Fruit fly (Drosophila melanogaster): Measurements from ENCODE around the gene CG6340.
A peak's percentile ranks its signal among the peaks of the same experiment; 100 is the strongest.

The CG6340 gene

DNA sequence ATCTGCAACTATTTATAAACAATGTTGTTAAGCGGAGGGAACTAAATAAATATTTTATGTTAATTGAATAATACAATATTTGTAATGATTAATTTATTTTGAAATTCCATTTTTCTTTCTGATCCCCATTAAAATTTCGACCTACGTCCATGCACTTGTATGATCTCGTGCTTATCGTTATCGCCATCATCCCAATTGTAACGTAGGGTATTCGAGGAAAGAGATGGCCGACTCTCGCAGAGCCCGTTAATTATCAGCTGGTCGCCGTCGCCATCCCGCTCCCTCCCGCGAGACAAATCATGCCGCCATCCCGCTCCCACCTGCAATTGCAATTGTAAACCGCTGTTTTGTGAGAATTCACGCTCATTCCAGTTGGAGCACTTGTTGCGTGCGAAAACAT, 29.1 kb upstream of the CG6340 start, which contains the start of gene CG11655:
Gene CG11655, plus strand, starts transcription at position 351 of the 400 bp plus-strand sequence.
- TF ChIP-seq toe (GFP tag; optimal IDR thresholded peaks at IDR 0.05), result peak; percentile 2
- TF ChIP-seq Crg-1 (GFP tag; optimal IDR thresholded peaks at IDR 0.05), result no peak
- TF ChIP-seq Clk (GFP tag; optimal IDR thresholded peaks at IDR 0.05), result no peak
- TF ChIP-seq CG1620 (GFP tag; optimal IDR thresholded peaks at IDR 0.05), result peak; percentile 1
- TF ChIP-seq CG7045 (GFP tag; optimal IDR thresholded peaks at IDR 0.05), result peak; percentile 15
- TF ChIP-seq CG5204 (GFP tag; optimal IDR thresholded peaks at IDR 0.05), result no peak
- peak; percentile 54 for TF ChIP-seq cic (GFP tag; optimal IDR thresholded peaks at IDR 0.05)
- TF ChIP-seq CG7101 (tag; optimal IDR thresholded peaks at IDR 0.05), result peak; percentile 67
- peak; percentile 71 for TF ChIP-seq CG11617 (GFP tag; optimal IDR thresholded peaks at IDR 0.05)
- TF ChIP-seq ovo (GFP tag; optimal IDR thresholded peaks at IDR 0.05), result peak; percentile 95
- peak; percentile 81 for TF ChIP-seq Mnt (GFP tag; optimal IDR thresholded peaks at IDR 0.05)
- peak; percentile 61 for TF ChIP-seq pad (GFP tag; optimal IDR thresholded peaks at IDR 0.05)
- TF ChIP-seq bab1 (GFP tag; optimal IDR thresholded peaks at IDR 0.05), result peak; percentile 67
- peak; percentile 2 for TF ChIP-seq CG33017 (tag; optimal IDR thresholded peaks at IDR 0.05)
- TF ChIP-seq CG14711 (tag; optimal IDR thresholded peaks at IDR 0.05), result peak; percentile 43
- TF ChIP-seq CG12768 (GFP tag; optimal IDR thresholded peaks at IDR 0.05), result no peak
- no peak for TF ChIP-seq cnc (optimal IDR thresholded peaks at IDR 0.05)
- peak; percentile 21 for TF ChIP-seq Hr96 (GFP tag; optimal IDR thresholded peaks at IDR 0.05)
- peak; percentile 59 for TF ChIP-seq tj (GFP tag; optimal IDR thresholded peaks at IDR 0.05)
- no peak for TF ChIP-seq kay (GFP tag; ENCODE audit: borderline replicate concordance)

- peak; percentile 48 for TF ChIP-seq bab1 (GFP tag; optimal IDR thresholded peaks at IDR 0.05)
- TF ChIP-seq Mnt (GFP tag; optimal IDR thresholded peaks at IDR 0.05), result peak; percentile 19
- TF ChIP-seq CG1620 (GFP tag; optimal IDR thresholded peaks at IDR 0.05), result peak; percentile 36
- TF ChIP-seq cic (GFP tag; optimal IDR thresholded peaks at IDR 0.05), result no peak
- TF ChIP-seq CG14711 (tag; optimal IDR thresholded peaks at IDR 0.05), result peak; percentile 24
- TF ChIP-seq CG33017 (tag; optimal IDR thresholded peaks at IDR 0.05), result no peak
These were observed 19.7 kb upstream of the CG6340 start, which contains the start of the genes shtd, CG6294 and CG6299 for dm6 chrX:15462436-15462857. Gene shtd, minus strand, starts transcription at chrX:15462441. Gene CG6294, plus strand, starts transcription at chrX:15462722. Gene CG6299, plus strand, starts transcription at chrX:15462722.

DNA sequence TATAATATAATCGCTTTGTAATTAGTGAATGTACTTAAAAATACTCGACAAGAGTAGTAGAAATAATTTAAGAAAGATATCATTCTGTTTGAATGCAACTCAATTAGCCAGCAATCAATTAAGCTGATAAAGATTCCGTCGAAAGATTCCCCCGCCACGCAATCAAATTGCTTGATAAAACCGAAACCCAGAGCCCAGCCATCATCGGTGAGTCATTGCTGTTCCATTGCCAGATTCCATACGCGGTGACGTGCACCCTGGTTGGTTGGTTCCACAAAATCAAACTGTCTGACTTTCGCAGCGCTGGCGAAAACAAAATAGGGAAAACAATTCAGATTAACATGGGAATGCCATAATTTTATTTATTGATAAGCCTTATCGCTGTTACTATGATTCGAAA, 17.6 kb upstream of the CG6340 start:
- TF ChIP-seq cic (GFP tag; optimal IDR thresholded peaks at IDR 0.05), result peak; percentile 5
- no peak for TF ChIP-seq CG7045 (GFP tag; optimal IDR thresholded peaks at IDR 0.05)

DNA sequence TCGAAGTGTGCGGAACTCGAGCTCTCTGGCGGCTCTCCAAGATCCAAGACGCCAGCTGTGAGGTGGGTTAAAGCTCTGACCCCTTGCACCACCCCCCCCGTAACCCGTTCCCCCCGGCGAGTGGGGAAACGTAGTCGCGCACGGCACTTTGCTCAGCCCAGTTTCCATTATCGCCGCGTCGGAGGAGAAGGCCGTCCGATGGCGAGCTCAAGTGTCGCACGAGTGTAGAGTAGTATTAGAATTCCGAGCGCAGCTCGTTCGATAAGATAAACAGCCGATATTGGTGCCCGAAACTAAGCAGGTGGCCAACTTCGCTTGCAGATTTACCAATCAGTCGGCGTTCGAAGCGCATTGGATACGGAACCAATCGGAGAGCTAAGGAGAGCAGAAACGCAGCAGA, 16.8 kb upstream of the CG6340 start:
- TF ChIP-seq CG5204 (GFP tag; optimal IDR thresholded peaks at IDR 0.05) (no peak), CG12768 (GFP tag; optimal IDR thresholded peaks at IDR 0.05) (no peak), CG7045 (GFP tag; optimal IDR thresholded peaks at IDR 0.05) (no peak), pad (GFP tag; optimal IDR thresholded peaks at IDR 0.05) (peak; percentile 97), Mnt (GFP tag; optimal IDR thresholded peaks at IDR 0.05) (peak; percentile 15), cic (GFP tag; optimal IDR thresholded peaks at IDR 0.05) (peak; percentile 26)

- TF ChIP-seq CG11617 (GFP tag; optimal IDR thresholded peaks at IDR 0.05) (no peak), Mnt (GFP tag; optimal IDR thresholded peaks at IDR 0.05) (no peak), CG33017 (tag; optimal IDR thresholded peaks at IDR 0.05) (no peak), cnc (optimal IDR thresholded peaks at IDR 0.05) (no peak), CG7101 (tag; optimal IDR thresholded peaks at IDR 0.05) (no peak), toe (GFP tag; optimal IDR thresholded peaks at IDR 0.05) (no peak), pad (GFP tag; optimal IDR thresholded peaks at IDR 0.05) (no peak), kay (GFP tag; ENCODE audit: borderline replicate concordance) (no peak), CG1620 (GFP tag; optimal IDR thresholded peaks at IDR 0.05) (no peak), Hr96 (GFP tag; optimal IDR thresholded peaks at IDR 0.05) (no peak), CG14711 (tag; optimal IDR thresholded peaks at IDR 0.05) (no peak), CG5204 (GFP tag; optimal IDR thresholded peaks at IDR 0.05) (no peak), CG12768 (GFP tag; optimal IDR thresholded peaks at IDR 0.05) (no peak), CG7045 (GFP tag; optimal IDR thresholded peaks at IDR 0.05) (no peak), cic (GFP tag; optimal IDR thresholded peaks at IDR 0.05) (no peak), Crg-1 (GFP tag; optimal IDR thresholded peaks at IDR 0.05) (no peak)
These were observed 14.7 kb upstream of the CG6340 start, which contains the start of the genes CG15642 and CG15641 for dm6 chrX:15467402-15467941. Gene CG15642, minus strand, starts transcription at chrX:15467757. Gene CG15641, plus strand, starts transcription at chrX:15467891.

dm6 chrX:15471904-15472303, 10.3 kb upstream of the CG6340 start, which contains the start of the genes Grip128 and Alg14:
Gene Grip128, minus strand, starts transcription at chrX:15472119.
Gene Alg14, plus strand, starts transcription at chrX:15472164.
- no peak for TF ChIP-seq tj (GFP tag; optimal IDR thresholded peaks at IDR 0.05)
- no peak for TF ChIP-seq pad (GFP tag; optimal IDR thresholded peaks at IDR 0.05)
- TF ChIP-seq CG14711 (tag; optimal IDR thresholded peaks at IDR 0.05), result no peak
- TF ChIP-seq ovo (GFP tag; optimal IDR thresholded peaks at IDR 0.05), result no peak
- TF ChIP-seq Clk (GFP tag; optimal IDR thresholded peaks at IDR 0.05), result no peak
- TF ChIP-seq Mnt (GFP tag; optimal IDR thresholded peaks at IDR 0.05), result no peak
- TF ChIP-seq cnc (optimal IDR thresholded peaks at IDR 0.05), result no peak
- TF ChIP-seq kay (GFP tag; ENCODE audit: borderline replicate concordance), result no peak
- no peak for TF ChIP-seq toe (GFP tag; optimal IDR thresholded peaks at IDR 0.05)
- no peak for TF ChIP-seq CG5204 (GFP tag; optimal IDR thresholded peaks at IDR 0.05)
- TF ChIP-seq CG33017 (tag; optimal IDR thresholded peaks at IDR 0.05), result no peak
- no peak for TF ChIP-seq cic (GFP tag; optimal IDR thresholded peaks at IDR 0.05)
- TF ChIP-seq CG7101 (tag; optimal IDR thresholded peaks at IDR 0.05), result no peak
- TF ChIP-seq CG12768 (GFP tag; optimal IDR thresholded peaks at IDR 0.05), result no peak
- TF ChIP-seq CG11617 (GFP tag; optimal IDR thresholded peaks at IDR 0.05), result no peak

Data from whole organism, adult.